Fruit fly (Drosophila melanogaster) whole organism, wandering third instar larva: ENCODE measurements around the gene CG4020.
A peak's percentile ranks its signal among the peaks of the same experiment; 100 is the strongest.

Experiments used
- Abd-B ChIP-seq: fragments of >200 bp; optimal IDR thresholded peaks from 2 replicates; lab custom pipeline; 2017; ENCODE audit warnings: missing biosample characterization, missing genetic modification characterization
- CG32264 ChIP-seq: fragments of 200-800 bp; sonication (Bioruptor generic); optimal IDR thresholded peaks from 2 replicates; lab custom pipeline; 2016; ENCODE audit warnings: missing biosample characterization, missing genetic modification characterization
- CG9705 ChIP-seq: fragments of 200-800 bp; sonication (Bioruptor generic); optimal IDR thresholded peaks from 2 replicates; lab custom pipeline; 2018; ENCODE audit warnings: missing biosample characterization, mild to moderate bottlenecking, missing genetic modification characterization
- CrebA ChIP-seq: fragments of 200-800 bp; sonication (Bioruptor generic); optimal IDR thresholded peaks from 2 replicates; lab custom pipeline; 2016; ENCODE audit warnings: missing biosample characterization, mild to moderate bottlenecking, missing genetic modification characterization, borderline replicate concordance
- Dfd ChIP-seq: fragments of >200 bp; optimal IDR thresholded peaks from 2 replicates; lab custom pipeline; 2017; ENCODE audit warnings: missing biosample characterization, missing genetic modification characterization
- Dif ChIP-seq: fragments of 200-275, 200-300 bp; sonication (Bioruptor generic); optimal IDR thresholded peaks from 2 replicates; lab custom pipeline; 2018; ENCODE audit warnings: missing biosample characterization, missing genetic modification characterization; ENCODE audit not compliant: partially characterized antibody
- GATAd ChIP-seq: sonication (Bioruptor generic); optimal IDR thresholded peaks from 2 replicates; lab custom pipeline; 2016; ENCODE audit warnings: missing biosample characterization, missing genetic modification characterization
- HLH106 ChIP-seq: fragments of 200-800 bp; optimal IDR thresholded peaks from 3 replicates; lab custom pipeline; 2019; ENCODE audit warnings: missing biosample characterization, mild to moderate bottlenecking, missing genetic modification characterization, moderate library complexity
- Hnf4 ChIP-seq: fragments of 200-800 bp; sonication (Bioruptor generic); optimal IDR thresholded peaks from 2 replicates; lab custom pipeline; 2016; ENCODE audit warnings: missing biosample characterization, mild to moderate bottlenecking, missing genetic modification characterization
- Hr78 ChIP-seq: fragments of >200 bp; optimal IDR thresholded peaks from 2 replicates; lab custom pipeline; 2017; ENCODE audit warnings: missing biosample characterization, missing genetic modification characterization
- Hr83 ChIP-seq: fragments of 200-300 bp; sonication (Bioruptor generic); optimal IDR thresholded peaks from 2 replicates; lab custom pipeline; 2016; ENCODE audit warnings: missing biosample characterization, mild to moderate bottlenecking, missing genetic modification characterization, moderate library complexity; ENCODE audit not compliant: poor library complexity, severe bottlenecking
- Jra ChIP-seq: sonication (Bioruptor generic); optimal IDR thresholded peaks from 2 replicates; lab custom pipeline; 2016; ENCODE audit warnings: missing biosample characterization, missing genetic modification characterization
- Mio ChIP-seq: sonication (Bioruptor generic); optimal IDR thresholded peaks from 2 replicates; lab custom pipeline; 2016; ENCODE audit warnings: missing biosample characterization, missing genetic modification characterization
- Myc ChIP-seq: fragments of >200 bp; optimal IDR thresholded peaks from 2 replicates; lab custom pipeline; 2017
- N ChIP-seq: fragments of >200 bp; optimal IDR thresholded peaks from 2 replicates; lab custom pipeline; 2018; ENCODE audit warnings: missing biosample characterization, missing external identifiers, missing genetic modification characterization
- OdsH ChIP-seq: fragments of 200-800 bp; sonication (Bioruptor generic); optimal IDR thresholded peaks from 2 replicates; lab custom pipeline; 2016; ENCODE audit warnings: missing biosample characterization, mild to moderate bottlenecking, missing genetic modification characterization
- Rel ChIP-seq, 2 experiments: fragments of 200-800 bp; sonication (Bioruptor generic) in 1 of 2; optimal IDR thresholded peaks; 2 replicates in 1 of 2; 3 replicates in 1 of 2; lab custom pipeline; 2016 to 2019; ENCODE audit warnings: mild to moderate bottlenecking in 2 of 2, missing biosample characterization in 2 of 2, missing genetic modification characterization in 2 of 2, moderate library complexity in 1 of 2
- Sp1 ChIP-seq: fragments of 200-800 bp; sonication (Bioruptor generic); optimal IDR thresholded peaks from 3 replicates; lab custom pipeline; 2019; ENCODE audit warnings: missing biosample characterization, mild to moderate bottlenecking, missing genetic modification characterization, moderate library complexity
- Vsx2 ChIP-seq: fragments of 200-300, 225-300 bp; sonication (Bioruptor generic); optimal IDR thresholded peaks from 2 replicates; lab custom pipeline; 2018; ENCODE audit warnings: missing biosample characterization, missing genetic modification characterization; ENCODE audit not compliant: partially characterized antibody
- br ChIP-seq: fragments of 200-800 bp; sonication (Bioruptor generic); optimal IDR thresholded peaks from 2 replicates; lab custom pipeline; 2016; ENCODE audit warnings: missing biosample characterization, missing genetic modification characterization
- brk ChIP-seq: fragments of 200-800 bp; sonication (Bioruptor generic); optimal IDR thresholded peaks from 2 replicates; lab custom pipeline; 2016; ENCODE audit warnings: missing biosample characterization, mild to moderate bottlenecking, missing genetic modification characterization
- dl ChIP-seq, 2 experiments: fragments of 175-275, 200-275 bp in 1 of 2; fragments of 200-275 bp in 1 of 2; sonication (Bioruptor generic); optimal IDR thresholded peaks; lab custom pipeline; 2018; ENCODE audit warnings: mild to moderate bottlenecking in 2 of 2, missing biosample characterization in 2 of 2, missing genetic modification characterization in 2 of 2, moderate library complexity in 2 of 2; ENCODE audit not compliant: partially characterized antibody in 2 of 2, insufficient read depth in 1 of 2
- dmrt93B ChIP-seq: fragments of 200-800 bp; sonication (Bioruptor generic); optimal IDR thresholded peaks from 2 replicates; lab custom pipeline; 2018; ENCODE audit warnings: missing biosample characterization, mild to moderate bottlenecking, missing genetic modification characterization
- dsf ChIP-seq: sonication (Bioruptor generic); optimal IDR thresholded peaks from 2 replicates; lab custom pipeline; 2016; ENCODE audit warnings: missing biosample characterization, missing genetic modification characterization, borderline replicate concordance
- ey ChIP-seq: fragments of 200-800 bp; sonication (Bioruptor generic); optimal IDR thresholded peaks from 2 replicates; lab custom pipeline; 2016; ENCODE audit warnings: missing biosample characterization, missing genetic modification characterization
- foxo ChIP-seq, 2 experiments: fragments of 200-800 bp; sonication (Bioruptor generic); optimal IDR thresholded peaks; 2 replicates in 1 of 2; 3 replicates in 1 of 2; lab custom pipeline; 2016 to 2017; ENCODE audit warnings: missing biosample characterization in 2 of 2, missing genetic modification characterization in 2 of 2
- fru ChIP-seq: fragments of 200-800 bp; sonication (Bioruptor generic); optimal IDR thresholded peaks from 3 replicates; lab custom pipeline; 2016; ENCODE audit warnings: missing biosample characterization, mild to moderate bottlenecking, missing genetic modification characterization
- h ChIP-seq: fragments of 200-800 bp; sonication (Bioruptor generic); optimal IDR thresholded peaks from 3 replicates; lab custom pipeline; 2016; ENCODE audit warnings: missing biosample characterization, mild to moderate bottlenecking, missing genetic modification characterization
- jim ChIP-seq: fragments of 175-275, 200-325 bp; sonication (Bioruptor generic); optimal IDR thresholded peaks from 2 replicates; lab custom pipeline; 2016; ENCODE audit warnings: missing biosample characterization, mild to moderate bottlenecking, missing genetic modification characterization
- lola ChIP-seq: fragments of >200 bp; optimal IDR thresholded peaks from 2 replicates; lab custom pipeline; 2017; ENCODE audit warnings: missing biosample characterization, missing genetic modification characterization
- pan ChIP-seq: fragments of >200 bp; optimal IDR thresholded peaks from 2 replicates; lab custom pipeline; 2017
- psq ChIP-seq: fragments of 200-800 bp; sonication (Bioruptor generic); optimal IDR thresholded peaks from 3 replicates; lab custom pipeline; 2017; ENCODE audit warnings: missing biosample characterization, mild to moderate bottlenecking, missing genetic modification characterization, moderate library complexity
- rgr ChIP-seq: fragments of 200-800 bp; sonication (Bioruptor generic); optimal IDR thresholded peaks from 3 replicates; lab custom pipeline; 2016; ENCODE audit warnings: missing biosample characterization, mild to moderate bottlenecking, missing genetic modification characterization
- sage ChIP-seq: fragments of 200-800 bp; sonication (Bioruptor generic); optimal IDR thresholded peaks from 2 replicates; lab custom pipeline; 2016; ENCODE audit warnings: missing biosample characterization, mild to moderate bottlenecking, missing genetic modification characterization
- sv ChIP-seq: fragments of 200-800 bp; sonication (Bioruptor generic); optimal IDR thresholded peaks from 3 replicates; lab custom pipeline; 2016; ENCODE audit warnings: missing biosample characterization, missing genetic modification characterization
- tai ChIP-seq: sonication (Bioruptor generic); optimal IDR thresholded peaks from 2 replicates; lab custom pipeline; 2016; ENCODE audit warnings: missing biosample characterization, missing genetic modification characterization
- usp ChIP-seq: fragments of >200 bp; optimal IDR thresholded peaks from 2 replicates; lab custom pipeline; 2017; ENCODE audit warnings: missing biosample characterization, missing genetic modification characterization
- woc ChIP-seq: sonication (Bioruptor generic); optimal IDR thresholded peaks from 2 replicates; lab custom pipeline; 2016; ENCODE audit warnings: missing biosample characterization, mild to moderate bottlenecking, missing genetic modification characterization

CG4020 gene

DNA sequence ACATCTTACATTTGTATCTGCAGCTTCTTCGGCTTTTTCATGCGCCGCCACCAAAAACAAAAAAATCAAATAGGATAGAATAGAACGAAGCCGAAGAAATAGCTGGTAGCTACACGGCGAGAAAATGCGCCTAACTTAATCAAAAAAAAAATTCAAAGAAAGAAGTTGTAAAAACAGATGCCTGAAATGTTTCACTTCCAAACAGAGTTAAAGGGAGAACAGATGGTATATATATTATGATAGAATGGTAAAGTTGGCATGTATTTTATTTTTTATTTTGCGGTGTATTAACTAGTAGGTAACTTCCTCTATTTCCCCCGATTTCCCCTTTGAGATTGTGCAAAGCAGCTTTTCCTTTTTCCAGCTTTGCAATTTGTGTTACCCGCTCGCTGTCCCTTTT lies 18.8 kb downstream of the CG4020 start:
- no peak for TF ChIP-seq psq (GFP tag; lab: Kevin White, UChicago)

DNA sequence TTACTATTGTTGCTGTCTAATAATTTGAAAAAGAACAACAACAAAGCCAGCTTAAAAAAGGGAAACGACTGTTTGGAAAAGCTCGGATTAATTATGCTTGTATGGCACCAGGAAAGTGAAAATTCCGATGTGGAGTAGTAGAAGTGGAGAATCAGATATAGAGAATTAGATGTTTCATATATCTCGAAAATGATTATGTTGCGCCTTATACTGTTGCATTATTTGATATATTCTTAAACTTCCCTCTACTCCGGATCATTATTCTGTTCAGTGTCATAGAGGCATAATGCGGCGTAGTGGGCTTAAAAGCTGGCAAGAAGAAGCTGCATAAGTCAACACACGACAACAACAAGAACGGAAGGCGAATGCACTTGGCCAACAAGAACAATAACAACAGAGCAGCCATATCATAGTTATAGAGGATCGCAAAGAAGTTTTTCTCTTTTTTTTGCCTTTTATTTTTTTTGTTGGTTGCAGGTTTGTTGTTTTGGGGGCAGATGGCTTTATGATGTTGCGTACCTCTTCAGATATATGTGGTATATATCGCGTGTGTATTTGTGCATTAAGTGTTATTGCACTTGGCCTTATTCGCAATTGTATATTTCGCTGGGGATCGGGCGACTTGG lies 20.4 kb downstream of the CG4020 start:
- no peak for TF ChIP-seq dsf (GFP tag; lab: Kevin White, UChicago)
- TF ChIP-seq Jra (GFP tag; lab: Kevin White, UChicago), result no peak
- TF ChIP-seq Hr78 (GFP tag; lab: Kevin White, UChicago), result no peak
- no peak for TF ChIP-seq brk (GFP tag; lab: Kevin White, UChicago)
- no peak for TF ChIP-seq jim (GFP tag; lab: Kevin White, UChicago)
- no peak for TF ChIP-seq sv (GFP tag; lab: Kevin White, UChicago)
- TF ChIP-seq OdsH, result no peak
- TF ChIP-seq lola (GFP tag; lab: Kevin White, UChicago), result no peak
- no peak for TF ChIP-seq Dfd (GFP tag; lab: Kevin White, UChicago)
- no peak for TF ChIP-seq Myc (lab: Kevin White, UChicago)
- no peak for TF ChIP-seq Hr83 (GFP tag; lab: Kevin White, UChicago)
- TF ChIP-seq N (GFP tag; lab: Kevin White, UChicago), result no peak
- no peak for TF ChIP-seq Hnf4 (GFP tag; lab: Kevin White, UChicago)
- peak; percentile 18 for TF ChIP-seq Sp1
- TF ChIP-seq CG32264 (GFP tag; lab: Kevin White, UChicago), result no peak
- TF ChIP-seq foxo (GFP tag; optimal IDR thresholded peaks at IDR 0.05; lab: Kevin White, UChicago), result peak in 1 of 2 experiments; percentile 27
- no peak for TF ChIP-seq woc (GFP tag; lab: Kevin White, UChicago)
- TF ChIP-seq Abd-B (GFP tag; lab: Kevin White, UChicago), result no peak
- TF ChIP-seq br (GFP tag; lab: Kevin White, UChicago), result no peak
- TF ChIP-seq Vsx2 (GFP tag; lab: Kevin White, UChicago), result no peak
- no peak for TF ChIP-seq CrebA
- TF ChIP-seq rgr (GFP tag; lab: Kevin White, UChicago), result peak; percentile 5
- peak; percentile 4 for TF ChIP-seq fru (GFP tag; lab: Kevin White, UChicago)
- no peak for TF ChIP-seq GATAd (GFP tag; lab: Kevin White, UChicago)
- TF ChIP-seq h (GFP tag; lab: Kevin White, UChicago), result peak; percentile 14
- TF ChIP-seq pan (lab: Kevin White, UChicago), result no peak
- peak; percentile 36 for TF ChIP-seq ey
- peak; percentile 39 for TF ChIP-seq HLH106 (tag; lab: Kevin White, UChicago)
- peak; percentile 29 for TF ChIP-seq dmrt93B
- no peak for TF ChIP-seq dl (GFP tag; optimal IDR thresholded peaks at IDR 0.05; lab: Kevin White, UChicago; ENCODE audit: insufficient read depth in 1 of 2, partially characterized antibody in 2 of 2)
- TF ChIP-seq usp, result no peak
- TF ChIP-seq CG9705 (GFP tag; lab: Kevin White, UChicago), result no peak
- no peak for TF ChIP-seq Rel (GFP tag; optimal IDR thresholded peaks at IDR 0.05; lab: Kevin White, UChicago)
- no peak for TF ChIP-seq Rel (tag; optimal IDR thresholded peaks at IDR 0.05; lab: Kevin White, UChicago)
- no peak for TF ChIP-seq Dif (GFP tag; lab: Kevin White, UChicago)
- no peak for TF ChIP-seq psq (GFP tag; lab: Kevin White, UChicago)
- TF ChIP-seq tai (GFP tag; lab: Kevin White, UChicago), result peak; percentile 4
- TF ChIP-seq sage (GFP tag; lab: Kevin White, UChicago), result no peak
- no peak for TF ChIP-seq Mio (GFP tag; lab: Kevin White, UChicago)

DNA sequence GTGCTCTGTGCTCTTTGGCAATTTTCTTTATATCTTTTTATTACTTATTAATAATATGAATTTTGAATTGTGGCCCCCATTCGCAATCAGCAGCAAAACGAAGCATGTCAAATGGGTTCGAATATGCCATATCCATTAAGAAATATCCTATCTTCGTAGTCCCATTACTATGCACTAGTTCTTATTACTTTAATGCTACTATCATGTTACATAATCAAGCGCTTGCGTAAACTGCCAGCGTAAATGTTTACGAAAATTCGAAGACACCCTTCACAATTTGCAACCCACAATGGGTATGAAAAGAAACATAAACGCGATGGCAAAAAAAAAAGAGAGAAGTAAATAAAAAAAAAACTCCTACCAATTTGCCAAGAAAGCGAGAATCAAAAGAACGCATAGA lies 21.2 kb downstream of the CG4020 start:
- TF ChIP-seq GATAd (GFP tag; lab: Kevin White, UChicago) (no peak), sage (GFP tag; lab: Kevin White, UChicago) (no peak), rgr (GFP tag; lab: Kevin White, UChicago) (peak; percentile 58), jim (GFP tag; lab: Kevin White, UChicago) (no peak), N (GFP tag; lab: Kevin White, UChicago) (no peak), fru (GFP tag; lab: Kevin White, UChicago) (peak; percentile 21), h (GFP tag; lab: Kevin White, UChicago) (peak; percentile 18), br (GFP tag; lab: Kevin White, UChicago) (peak; percentile 33), Hr83 (GFP tag; lab: Kevin White, UChicago) (no peak), lola (GFP tag; lab: Kevin White, UChicago) (no peak), psq (GFP tag; lab: Kevin White, UChicago) (peak; percentile 48), OdsH (peak; percentile 18), Mio (GFP tag; lab: Kevin White, UChicago) (no peak), ey (peak; percentile 0), Hnf4 (GFP tag; lab: Kevin White, UChicago) (peak; percentile 23), foxo (GFP tag; optimal IDR thresholded peaks at IDR 0.05; lab: Kevin White, UChicago) (peak in 1 of 2 experiments; percentile 43)
